Fruit fly (Drosophila melanogaster) whole organism, embryonic: ENCODE results near the gene CG32079.

Experiments used
- Atf-2 ChIP-seq: fragments of 200-800 bp; sonication (Bioruptor generic); optimal IDR thresholded peaks from 2 replicates; lab custom pipeline; 2016; ENCODE audit warnings: missing biosample characterization, missing genetic modification characterization
- CG11247 ChIP-seq: fragments of 200-800 bp; sonication (Bioruptor generic); IDR thresholded peaks from 2 replicates; pipeline ENCODE4 v1.3.6; 2022; ENCODE audit warnings: missing biosample characterization, missing genetic modification characterization
- CG11398 ChIP-seq: fragments of 200-800 bp; sonication (Bioruptor generic); optimal IDR thresholded peaks from 2 replicates; lab custom pipeline; 2016; ENCODE audit warnings: missing biosample characterization, missing genetic modification characterization
- CG11456 ChIP-seq: fragments of 200-800 bp; sonication (Bioruptor generic); IDR thresholded peaks from 3 replicates; pipeline ENCODE4 v1.3.6; 2022; ENCODE audit warnings: missing biosample characterization, missing genetic modification characterization
- CG12155 ChIP-seq: fragments of 200-800 bp; sonication (Bioruptor generic); optimal IDR thresholded peaks from 3 replicates; lab custom pipeline; 2016; ENCODE audit warnings: missing biosample characterization, missing genetic modification characterization
- CG12769 ChIP-seq: fragments of 200-800 bp; sonication (Bioruptor generic); optimal IDR thresholded peaks from 2 replicates; lab custom pipeline; 2019; ENCODE audit warnings: missing biosample characterization, mild to moderate bottlenecking, missing genetic modification characterization, moderate library complexity
- CG13424 ChIP-seq: fragments of 200-800 bp; sonication (Bioruptor generic); optimal IDR thresholded peaks from 2 replicates; lab custom pipeline; 2019; ENCODE audit warnings: missing biosample characterization, mild to moderate bottlenecking, missing genetic modification characterization, moderate library complexity
- CG13894 ChIP-seq: fragments of 200-800 bp; sonication (Bioruptor generic); optimal IDR thresholded peaks from 3 replicates; lab custom pipeline; 2018; ENCODE audit warnings: missing biosample characterization, mild to moderate bottlenecking, missing genetic modification characterization, moderate library complexity
- CG15269 ChIP-seq: fragments of 200-800 bp; sonication (Bioruptor generic); optimal IDR thresholded peaks from 2 replicates; lab custom pipeline; 2018; ENCODE audit warnings: missing biosample characterization, mild to moderate bottlenecking, missing genetic modification characterization, moderate library complexity
- CG15514 ChIP-seq: fragments of 200-800 bp; sonication (Bioruptor generic); optimal IDR thresholded peaks from 3 replicates; lab custom pipeline; 2017; ENCODE audit warnings: missing biosample characterization, missing genetic modification characterization, mild to moderate bottlenecking, moderate library complexity, missing genetic modification reagents
- CG1603 ChIP-seq: fragments of 200-800 bp; sonication (Bioruptor generic); optimal IDR thresholded peaks from 2 replicates; lab custom pipeline; 2019; ENCODE audit warnings: missing biosample characterization, mild to moderate bottlenecking, missing genetic modification characterization, moderate library complexity
- CG2116 ChIP-seq: fragments of 200-800 bp; sonication (Bioruptor generic); optimal IDR thresholded peaks from 3 replicates; lab custom pipeline; 2018; ENCODE audit warnings: missing biosample characterization, mild to moderate bottlenecking, missing genetic modification characterization
- CG2199 ChIP-seq: fragments of 200-800 bp; sonication (Bioruptor generic); IDR thresholded peaks from 3 replicates; pipeline ENCODE4 v1.3.6; 2022; ENCODE audit warnings: missing biosample characterization, missing genetic modification characterization
- CG2202 ChIP-seq: fragments of 200-800 bp; sonication (Bioruptor generic); optimal IDR thresholded peaks from 2 replicates; lab custom pipeline; 2018; ENCODE audit warnings: missing biosample characterization, mild to moderate bottlenecking, missing genetic modification characterization
- CG31224 ChIP-seq: fragments of 200-800 bp; sonication (Bioruptor generic); IDR thresholded peaks from 2 replicates; pipeline ENCODE4 v1.3.6; 2022; ENCODE audit warnings: missing biosample characterization, missing genetic modification characterization
- CG3995 ChIP-seq: fragments of 200-800 bp; sonication (Bioruptor generic); optimal IDR thresholded peaks from 3 replicates; lab custom pipeline; 2016; ENCODE audit warnings: missing biosample characterization, missing genetic modification characterization
- CG4707 ChIP-seq: fragments of 200-800 bp; sonication (Bioruptor generic); optimal IDR thresholded peaks from 2 replicates; lab custom pipeline; 2018; ENCODE audit warnings: missing biosample characterization, mild to moderate bottlenecking, missing genetic modification characterization, moderate library complexity
- CG5245 ChIP-seq: fragments of 200-800 bp; sonication (Bioruptor generic); optimal IDR thresholded peaks from 3 replicates; lab custom pipeline; 2016; ENCODE audit warnings: missing biosample characterization, missing genetic modification characterization
- CG6254 ChIP-seq: fragments of 200-800 bp; sonication (Bioruptor generic); optimal IDR thresholded peaks from 3 replicates; lab custom pipeline; 2017; ENCODE audit warnings: mild to moderate bottlenecking, missing biosample characterization, missing genetic modification reagents, missing genetic modification characterization
- CG7556 ChIP-seq: fragments of 200-800 bp; sonication (Bioruptor generic); optimal IDR thresholded peaks from 2 replicates; lab custom pipeline; 2017; ENCODE audit warnings: missing biosample characterization, mild to moderate bottlenecking, missing genetic modification characterization
- CG8290 ChIP-seq, 3 experiments: fragments of 200-800 bp; sonication (Bioruptor generic); optimal IDR thresholded peaks; 2 replicates each; lab custom pipeline; 2016 to 2019; ENCODE audit warnings: missing biosample characterization in 3 of 3, missing genetic modification characterization in 3 of 3, mild to moderate bottlenecking in 2 of 3, moderate library complexity in 1 of 3
- CG9932 ChIP-seq: fragments of 200-800 bp; sonication (Bioruptor generic); IDR thresholded peaks from 2 replicates; pipeline ENCODE4 v1.3.6; 2022; ENCODE audit warnings: missing biosample characterization, missing genetic modification characterization
- D19A ChIP-seq: fragments of 200-800 bp; optimal IDR thresholded peaks from 3 replicates; lab custom pipeline; 2019; ENCODE audit warnings: missing biosample characterization, mild to moderate bottlenecking, missing genetic modification characterization, moderate library complexity
- Dad ChIP-seq: fragments of 200-800 bp; sonication (Bioruptor generic); optimal IDR thresholded peaks from 3 replicates; lab custom pipeline; 2016; ENCODE audit warnings: missing biosample characterization, missing genetic modification characterization
- Drgx ChIP-seq: fragments of 200-800 bp; sonication (Bioruptor generic); IDR thresholded peaks from 2 replicates; pipeline ENCODE4 v1.3.6; 2022; ENCODE audit warnings: missing biosample characterization, missing genetic modification characterization
- Ets65A ChIP-seq: fragments of 200-800 bp; sonication (Bioruptor generic); peaks from one replicate; lab custom pipeline; 2016; ENCODE audit warnings: missing biosample characterization, missing genetic modification characterization
- Fer1 ChIP-seq: fragments of 200-800 bp; sonication (Bioruptor generic); optimal IDR thresholded peaks from 2 replicates; lab custom pipeline; 2017; ENCODE audit warnings: missing biosample characterization, mild to moderate bottlenecking, missing genetic modification characterization
- Hr39 ChIP-seq: fragments of >200 bp; optimal IDR thresholded peaks from 2 replicates; lab custom pipeline; 2017
- Hr78 ChIP-seq, 2 experiments: fragments of 200-800 bp in 1 of 2; fragments of >200 bp in 1 of 2; sonication (Bioruptor generic) in 1 of 2; optimal IDR thresholded peaks; 2 replicates each; lab custom pipeline; 2017 to 2019; ENCODE audit warnings: missing biosample characterization in 2 of 2, missing genetic modification characterization in 2 of 2, mild to moderate bottlenecking in 1 of 2, moderate library complexity in 1 of 2
- Med ChIP-seq: fragments of 200-800 bp; sonication (Bioruptor generic); peaks from one replicate; lab custom pipeline; 2016; ENCODE audit warnings: missing biosample characterization, missing genetic modification characterization, mild to moderate bottlenecking, inconsistent platforms, moderate library complexity
- Oaz ChIP-seq: fragments of 200-800 bp; sonication (Bioruptor generic); IDR thresholded peaks from 2 replicates; pipeline ENCODE4 v1.3.6; 2022; ENCODE audit warnings: missing biosample characterization, missing genetic modification characterization
- Spps ChIP-seq: fragments of 200-800 bp; sonication (Bioruptor generic); optimal IDR thresholded peaks from 2 replicates; lab custom pipeline; 2018; ENCODE audit warnings: missing biosample characterization, mild to moderate bottlenecking, missing genetic modification characterization
- ash1 ChIP-seq: fragments of 200-800 bp; sonication (Bioruptor generic); optimal IDR thresholded peaks from 2 replicates; lab custom pipeline; 2018; ENCODE audit warnings: missing biosample characterization, mild to moderate bottlenecking, missing genetic modification characterization
- bowl ChIP-seq: fragments of 200-800 bp; sonication (Bioruptor generic); IDR thresholded peaks from 2 replicates; pipeline ENCODE4 v1.3.6; 2022; ENCODE audit warnings: missing biosample characterization, missing genetic modification characterization
- cas ChIP-seq: fragments of 200-800 bp; sonication (Bioruptor generic); IDR thresholded peaks from 2 replicates; pipeline ENCODE4 v1.3.6; 2022; ENCODE audit warnings: missing biosample characterization, missing genetic modification characterization
- chinmo ChIP-seq: fragments of 200-800 bp; sonication (Bioruptor generic); IDR thresholded peaks from 4 replicates; pipeline ENCODE4 v1.3.6; 2022; ENCODE audit warnings: missing biosample characterization, missing genetic modification characterization; ENCODE audit not compliant: partially characterized antibody
- dmrt11E ChIP-seq: fragments of 200-800 bp; sonication (Bioruptor generic); optimal IDR thresholded peaks from 3 replicates; lab custom pipeline; 2018; ENCODE audit warnings: missing biosample characterization, mild to moderate bottlenecking, missing genetic modification characterization, moderate library complexity
- emc ChIP-seq: fragments of 200-800 bp; sonication (Bioruptor generic); optimal IDR thresholded peaks from 2 replicates; lab custom pipeline; 2016; ENCODE audit warnings: missing biosample characterization, missing genetic modification characterization
- mirr ChIP-seq: fragments of 200-800 bp; sonication (Bioruptor generic); optimal IDR thresholded peaks from 3 replicates; lab custom pipeline; 2018; ENCODE audit warnings: missing biosample characterization, mild to moderate bottlenecking, missing genetic modification characterization
- nom ChIP-seq: fragments of 200-800 bp; sonication (Bioruptor generic); optimal IDR thresholded peaks from 2 replicates; lab custom pipeline; 2017; ENCODE audit warnings: missing biosample characterization, missing genetic modification characterization, mild to moderate bottlenecking, moderate library complexity, missing genetic modification reagents
- pzg ChIP-seq: fragments of 200-800 bp; sonication (Bioruptor generic); optimal IDR thresholded peaks from 3 replicates; lab custom pipeline; 2018; ENCODE audit warnings: missing biosample characterization, mild to moderate bottlenecking, missing genetic modification characterization, moderate library complexity
- ranshi ChIP-seq: fragments of 200-800 bp; sonication (Bioruptor generic); IDR thresholded peaks from 2 replicates; pipeline ENCODE4 v1.3.6; 2022; ENCODE audit warnings: missing biosample characterization, missing genetic modification characterization
- row ChIP-seq: fragments of 200-800 bp; sonication (Bioruptor generic); IDR thresholded peaks from 3 replicates; pipeline ENCODE4 v1.3.6; 2022; ENCODE audit warnings: missing biosample characterization, missing genetic modification characterization
- slbo ChIP-seq: fragments of 200-800 bp; sonication (Bioruptor generic); IDR thresholded peaks from 2 replicates; pipeline ENCODE4 v1.3.6; 2022; ENCODE audit warnings: missing biosample characterization, missing genetic modification characterization
- slou ChIP-seq: fragments of 200-800 bp; sonication (Bioruptor generic); optimal IDR thresholded peaks from 3 replicates; lab custom pipeline; 2016; ENCODE audit warnings: missing biosample characterization, missing genetic modification characterization

The CG32079 gene

dm6 chr3L:11052760-11053259, 27.4 kb downstream of the CG32079 start:
- TF ChIP-seq cas (GFP tag; lab: Robert Waterston, UW) (no peak), Ets65A (GFP tag; lab: Kevin White, UChicago) (peak; percentile 91), emc (GFP tag; lab: Kevin White, UChicago) (no peak), slou (GFP tag; lab: Kevin White, UChicago) (no peak), CG1603 (no peak), CG7556 (no peak), mirr (GFP tag; lab: Kevin White, UChicago) (no peak), Spps (tag; lab: Kevin White, UChicago) (no peak), CG5245 (GFP tag; lab: Kevin White, UChicago) (no peak), dmrt11E (tag; lab: Kevin White, UChicago) (no peak), Drgx (peak; percentile 57; the same call in 1 of the 2 replicates), slbo (GFP tag; lab: Robert Waterston, UW) (no peak), pzg (GFP tag; lab: Kevin White, UChicago) (no peak), CG12155 (no peak), CG31224 (GFP tag; lab: Robert Waterston, UW) (no peak), bowl (GFP tag; lab: Robert Waterston, UW) (no peak)

- no peak for TF ChIP-seq ash1 (GFP tag; lab: Kevin White, UChicago)
- TF ChIP-seq CG9932 (GFP tag; lab: Robert Waterston, UW), result no peak
- 0 out of 3 replicates have a peak, but pooled peaks have one; percentile 11 for TF ChIP-seq row
- 0 out of 4 replicates have a peak, but pooled peaks have one; percentile 23 for TF ChIP-seq chinmo (GFP tag; lab: Robert Waterston, UW)
- 0 out of 3 replicates have a peak, but pooled peaks have one; percentile 57 for TF ChIP-seq CG2199 (GFP tag; lab: Robert Waterston, UW)
- no peak for TF ChIP-seq CG13424 (tag; lab: Kevin White, UChicago)
- TF ChIP-seq Oaz (GFP tag; lab: Robert Waterston, UW), result no peak
- no peak for TF ChIP-seq CG6254
- no peak for TF ChIP-seq Atf-2 (GFP tag; lab: Kevin White, UChicago)
- no peak for TF ChIP-seq Dad (GFP tag; lab: Kevin White, UChicago)
- TF ChIP-seq CG2202, result no peak
- no peak for TF ChIP-seq Hr78 (GFP tag; optimal IDR thresholded peaks at IDR 0.05; lab: Kevin White, UChicago)
- TF ChIP-seq CG12769 (tag; lab: Kevin White, UChicago), result peak; percentile 3
- peak; percentile 63 for TF ChIP-seq CG13894
- TF ChIP-seq Med, result peak; percentile 26
- no peak for TF ChIP-seq CG4707 (GFP tag; lab: Kevin White, UChicago)
- TF ChIP-seq CG8290 (GFP tag; optimal IDR thresholded peaks at IDR 0.05; lab: Kevin White, UChicago), result no peak
- TF ChIP-seq CG8290 (tag; optimal IDR thresholded peaks at IDR 0.05; lab: Kevin White, UChicago), result peak in 1 of 2 experiments; percentile 46
- no peak for TF ChIP-seq Hr39
- peak; percentile 15 for TF ChIP-seq CG3995
- TF ChIP-seq CG11456 (GFP tag; lab: Robert Waterston, UW), result 0 out of 3 replicates have a peak, but pooled peaks have one; percentile 31
- no peak for TF ChIP-seq nom (GFP tag; lab: Kevin White, UChicago)
- TF ChIP-seq D19A (tag; lab: Kevin White, UChicago), result peak; percentile 14
- TF ChIP-seq CG15269 (tag; lab: Kevin White, UChicago), result peak; percentile 13
- TF ChIP-seq CG15514 (GFP tag; lab: Kevin White, UChicago), result peak; percentile 18
- TF ChIP-seq Fer1 (GFP tag; lab: Kevin White, UChicago), result no peak
- TF ChIP-seq ranshi, result no peak
- TF ChIP-seq CG11398 (GFP tag; lab: Kevin White, UChicago), result no peak
- TF ChIP-seq CG2116 (GFP tag; lab: Kevin White, UChicago), result no peak
- TF ChIP-seq CG11247 (GFP tag; lab: Robert Waterston, UW), result no peak
- TF ChIP-seq, all 482 proteins: peak for 12
Measured at dm6 chr3L:11053843-11054242, 28.5 kb downstream of the CG32079 start, which contains the start of gene CG7888. Gene CG7888, plus strand, starts transcription at chr3L:11054035.
